Fruit fly (Drosophila melanogaster): ENCODE measurements around the gene PGRP-SD.

DNA sequence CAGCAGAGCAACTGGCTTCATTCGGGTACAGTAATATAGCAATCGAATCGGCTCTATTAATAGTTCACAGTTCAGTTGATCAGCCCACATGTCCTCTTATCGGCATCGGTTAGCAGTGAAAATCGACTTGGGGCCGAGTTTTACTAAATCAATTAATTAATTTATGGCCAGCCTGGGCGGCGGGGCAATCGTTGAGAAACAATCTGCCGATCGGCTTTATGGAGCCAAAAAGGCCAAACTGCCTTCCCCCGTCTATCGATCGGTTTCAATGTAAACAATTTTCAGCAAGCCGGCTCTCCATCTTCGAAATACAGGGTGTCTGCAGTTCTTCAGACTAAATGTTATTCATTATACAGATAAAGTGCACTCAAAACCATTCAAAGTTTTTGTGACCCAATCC is 17.4 kb upstream of the PGRP-SD start:
- TF ChIP-seq CG11617 (GFP tag; optimal IDR thresholded peaks at IDR 0.05) (no peak), tj (GFP tag; optimal IDR thresholded peaks at IDR 0.05) (no peak), CG7101 (tag; optimal IDR thresholded peaks at IDR 0.05) (no peak), toe (GFP tag; optimal IDR thresholded peaks at IDR 0.05) (no peak), pad (GFP tag; optimal IDR thresholded peaks at IDR 0.05) (no peak), CG14711 (tag; optimal IDR thresholded peaks at IDR 0.05) (no peak), kay (GFP tag; ENCODE audit: borderline replicate concordance) (peak; percentile 24), cic (GFP tag; optimal IDR thresholded peaks at IDR 0.05) (no peak), CG1620 (GFP tag; optimal IDR thresholded peaks at IDR 0.05) (no peak), CG5204 (GFP tag; optimal IDR thresholded peaks at IDR 0.05) (no peak), Clk (GFP tag; optimal IDR thresholded peaks at IDR 0.05) (no peak), ovo (GFP tag; optimal IDR thresholded peaks at IDR 0.05) (no peak)

Data from whole organism, adult.